Fruit fly (Drosophila melanogaster) whole organism, embryonic: ENCODE measurements around the gene Lcp65Ac.

Source experiments
- Aef1 ChIP-seq: fragments of 200-800 bp; sonication (Bioruptor generic); IDR thresholded peaks from 3 replicates; pipeline ENCODE4 v1.3.6; 2022; ENCODE audit warnings: missing biosample characterization, missing genetic modification characterization
- BEAF-32 ChIP-seq: fragments of 200-800 bp; sonication (Bioruptor generic); optimal IDR thresholded peaks from 3 replicates; lab custom pipeline; 2017; ENCODE audit warnings: missing biosample characterization, missing genetic modification characterization, mild to moderate bottlenecking, moderate library complexity, missing genetic modification reagents
- CG11085 ChIP-seq: fragments of 200-800 bp; sonication (Bioruptor generic); IDR thresholded peaks from 2 replicates; pipeline ENCODE4 v1.3.6; 2022; ENCODE audit warnings: missing biosample characterization, missing genetic modification characterization
- CG11093 ChIP-seq: fragments of 200-800 bp; sonication (Bioruptor generic); IDR thresholded peaks from 3 replicates; pipeline ENCODE4 v1.3.6; 2022; ENCODE audit warnings: missing biosample characterization, missing genetic modification characterization
- CG11247 ChIP-seq: fragments of 200-800 bp; sonication (Bioruptor generic); IDR thresholded peaks from 2 replicates; pipeline ENCODE4 v1.3.6; 2022; ENCODE audit warnings: missing biosample characterization, missing genetic modification characterization
- CG11398 ChIP-seq: fragments of 200-800 bp; sonication (Bioruptor generic); optimal IDR thresholded peaks from 2 replicates; lab custom pipeline; 2016; ENCODE audit warnings: missing biosample characterization, missing genetic modification characterization
- CG11560 ChIP-seq: fragments of 200-800 bp; sonication (Bioruptor generic); IDR thresholded peaks from 3 replicates; pipeline ENCODE4 v1.3.6; 2022; ENCODE audit warnings: missing biosample characterization, missing genetic modification characterization
- CG11695 ChIP-seq: fragments of 200-800 bp; sonication (Bioruptor generic); IDR thresholded peaks from 3 replicates; pipeline ENCODE4 v1.3.6; 2022; ENCODE audit warnings: missing biosample characterization, missing genetic modification characterization
- CG12942 ChIP-seq: fragments of 200-800 bp; sonication (Bioruptor generic); optimal IDR thresholded peaks from 3 replicates; lab custom pipeline; 2016; ENCODE audit warnings: missing biosample characterization, missing genetic modification characterization
- CG13424 ChIP-seq: fragments of 200-800 bp; sonication (Bioruptor generic); optimal IDR thresholded peaks from 2 replicates; lab custom pipeline; 2019; ENCODE audit warnings: missing biosample characterization, mild to moderate bottlenecking, missing genetic modification characterization, moderate library complexity
- CG13624 ChIP-seq: fragments of 200-800 bp; sonication (Bioruptor generic); optimal IDR thresholded peaks from 2 replicates; lab custom pipeline; 2016; ENCODE audit warnings: missing biosample characterization, missing genetic modification characterization
- CG15696 ChIP-seq: fragments of 200-800 bp; sonication (Bioruptor generic); optimal IDR thresholded peaks from 2 replicates; lab custom pipeline; 2019; ENCODE audit warnings: missing biosample characterization, mild to moderate bottlenecking, missing genetic modification characterization, moderate library complexity
- CG1832 ChIP-seq: fragments of 200-800 bp; sonication (Bioruptor generic); optimal IDR thresholded peaks from 2 replicates; lab custom pipeline; 2017; ENCODE audit warnings: missing biosample characterization, mild to moderate bottlenecking, missing genetic modification characterization, inconsistent platforms
- CG30403 ChIP-seq: fragments of 200-800 bp; sonication (Bioruptor generic); optimal IDR thresholded peaks from 3 replicates; lab custom pipeline; 2016; ENCODE audit warnings: missing biosample characterization, missing genetic modification characterization
- CG31441 ChIP-seq: fragments of 200-800 bp; sonication (Bioruptor generic); IDR thresholded peaks from 2 replicates; pipeline ENCODE4 v1.3.6; 2022; ENCODE audit warnings: missing biosample characterization, missing genetic modification characterization
- CG43689 ChIP-seq: fragments of 200-800 bp; sonication (Bioruptor generic); IDR thresholded peaks from 2 replicates; pipeline ENCODE4 v1.3.6; 2022; ENCODE audit warnings: missing biosample characterization, missing genetic modification characterization
- CG6272 ChIP-seq: fragments of 200-800 bp; sonication (Bioruptor generic); IDR thresholded peaks from 2 replicates; pipeline ENCODE4 v1.3.6; 2022; ENCODE audit warnings: missing biosample characterization, missing genetic modification characterization
- CG6689 ChIP-seq: fragments of 200-800 bp; sonication (Bioruptor generic); IDR thresholded peaks from 2 replicates; pipeline ENCODE4 v1.3.6; 2022; ENCODE audit warnings: missing biosample characterization, missing genetic modification characterization
- CG7987 ChIP-seq: fragments of 200-800 bp; sonication (Bioruptor generic); optimal IDR thresholded peaks from 2 replicates; lab custom pipeline; 2018; ENCODE audit warnings: missing biosample characterization, mild to moderate bottlenecking, missing genetic modification characterization, moderate library complexity
- CrebB ChIP-seq: fragments of 200-800 bp; sonication (Bioruptor generic); optimal IDR thresholded peaks from 3 replicates; lab custom pipeline; 2018; ENCODE audit warnings: missing biosample characterization, mild to moderate bottlenecking, missing genetic modification characterization
- Deaf1 ChIP-seq: fragments of 200-800 bp; optimal IDR thresholded peaks from 3 replicates; lab custom pipeline; 2019; ENCODE audit warnings: missing biosample characterization, mild to moderate bottlenecking, missing genetic modification characterization, moderate library complexity
- Dip3 ChIP-seq: fragments of 200-800 bp; sonication (Bioruptor generic); optimal IDR thresholded peaks from 3 replicates; lab custom pipeline; 2016; ENCODE audit warnings: missing biosample characterization, missing genetic modification characterization
- ERR ChIP-seq: fragments of 200-800 bp; sonication (Bioruptor generic); optimal IDR thresholded peaks from 2 replicates; lab custom pipeline; 2016; ENCODE audit warnings: missing biosample characterization, missing genetic modification characterization
- HLHmδ ChIP-seq: fragments of 200-800 bp; sonication (Bioruptor generic); optimal IDR thresholded peaks from 2 replicates; lab custom pipeline; 2018; ENCODE audit warnings: missing biosample characterization, mild to moderate bottlenecking, missing genetic modification characterization, moderate library complexity
- Hr51 ChIP-seq, 2 experiments: fragments of 200-800 bp; sonication (Bioruptor generic); optimal IDR thresholded peaks; 2 replicates in 1 of 2; 3 replicates in 1 of 2; lab custom pipeline; 2016 to 2018; ENCODE audit warnings: missing biosample characterization in 2 of 2, missing genetic modification characterization in 2 of 2, mild to moderate bottlenecking in 1 of 2, moderate library complexity in 1 of 2
- NK7.1 ChIP-seq: fragments of 200-800 bp; sonication (Bioruptor generic); optimal IDR thresholded peaks from 3 replicates; lab custom pipeline; 2016; ENCODE audit warnings: missing biosample characterization, missing genetic modification characterization
- Nf-YC ChIP-seq: fragments of 200-800 bp; optimal IDR thresholded peaks from 3 replicates; lab custom pipeline; 2019; ENCODE audit warnings: missing biosample characterization, mild to moderate bottlenecking, missing genetic modification characterization, moderate library complexity
- Poxn ChIP-seq: fragments of 200-800 bp; sonication (Bioruptor generic); IDR thresholded peaks from 2 replicates; pipeline ENCODE4 v1.3.6; 2022; ENCODE audit warnings: missing biosample characterization, missing genetic modification characterization
- az2 ChIP-seq: fragments of 200-800 bp; sonication (Bioruptor generic); optimal IDR thresholded peaks from 3 replicates; lab custom pipeline; 2016; ENCODE audit warnings: missing biosample characterization, missing genetic modification characterization
- bab2 ChIP-seq: fragments of 200-800 bp; sonication (Bioruptor generic); optimal IDR thresholded peaks from 2 replicates; lab custom pipeline; 2016; ENCODE audit warnings: missing biosample characterization, missing genetic modification characterization
- bcd ChIP-seq: fragments of 200-800 bp; sonication (Bioruptor generic); optimal IDR thresholded peaks from 2 replicates; lab custom pipeline; 2017; ENCODE audit warnings: missing biosample characterization, mild to moderate bottlenecking, missing genetic modification characterization
- bigmax ChIP-seq: fragments of 200-800 bp; sonication (Bioruptor generic); optimal IDR thresholded peaks from 2 replicates; lab custom pipeline; 2018; ENCODE audit warnings: missing biosample characterization, mild to moderate bottlenecking, missing genetic modification characterization
- chm ChIP-seq: fragments of 200-800 bp; sonication (Bioruptor generic); IDR thresholded peaks from 2 replicates; pipeline ENCODE4 v1.3.6; 2022; ENCODE audit warnings: missing biosample characterization, missing genetic modification characterization
- grau ChIP-seq: fragments of 200-800 bp; optimal IDR thresholded peaks from 3 replicates; lab custom pipeline; 2019; ENCODE audit warnings: missing biosample characterization, mild to moderate bottlenecking, missing genetic modification characterization, moderate library complexity
- hbn ChIP-seq: fragments of 200-800 bp; sonication (Bioruptor generic); IDR thresholded peaks from 2 replicates; pipeline ENCODE4 v1.3.6; 2022; ENCODE audit warnings: missing biosample characterization, missing genetic modification characterization; ENCODE audit not compliant: partially characterized antibody
- jumu ChIP-seq: fragments of 200-800 bp; sonication (Bioruptor generic); optimal IDR thresholded peaks from 3 replicates; lab custom pipeline; 2016; ENCODE audit warnings: missing biosample characterization, missing genetic modification characterization
- lilli ChIP-seq: fragments of 200-800 bp; sonication (Bioruptor generic); optimal IDR thresholded peaks from 3 replicates; lab custom pipeline; 2016; ENCODE audit warnings: missing biosample characterization, missing genetic modification characterization
- lola ChIP-seq, 3 experiments: fragments of >200 bp in 2 of 3; fragments of 200-800 bp in 1 of 3; sonication (Bioruptor generic) in 1 of 3; optimal IDR thresholded peaks; 2 replicates each; lab custom pipeline; 2017 to 2019; ENCODE audit warnings: missing biosample characterization in 3 of 3, missing genetic modification characterization in 3 of 3, mild to moderate bottlenecking in 1 of 3, moderate library complexity in 1 of 3
- odd ChIP-seq: fragments of 200-800 bp; sonication (Bioruptor generic); optimal IDR thresholded peaks from 2 replicates; lab custom pipeline; 2017; ENCODE audit warnings: missing biosample characterization, mild to moderate bottlenecking, missing genetic modification characterization
- pan ChIP-seq, 4 experiments: fragments of >200 bp in 3 of 4; fragments of 200-800 bp in 1 of 4; sonication (Bioruptor generic) in 1 of 4; optimal IDR thresholded peaks in 3 of 4; IDR thresholded peaks in 1 of 4; 2 replicates each; pipeline versions ENCODE4 v1.3.6 to Lab custom; 2017 to 2022; ENCODE audit warnings: missing biosample characterization in 2 of 4, missing genetic modification characterization in 2 of 4, mixed read lengths in 1 of 4
- psq ChIP-seq: fragments of 200-800 bp; sonication (Bioruptor generic); optimal IDR thresholded peaks from 2 replicates; lab custom pipeline; 2017; ENCODE audit warnings: missing biosample characterization, missing genetic modification characterization
- sima ChIP-seq: fragments of 200-800 bp; sonication (Bioruptor generic); optimal IDR thresholded peaks from 2 replicates; lab custom pipeline; 2016; ENCODE audit warnings: missing biosample characterization, missing genetic modification characterization
- sna ChIP-seq: fragments of 200-800 bp; sonication (Bioruptor generic); IDR thresholded peaks from 2 replicates; pipeline ENCODE4 v1.3.6; 2022; ENCODE audit warnings: missing biosample characterization, missing genetic modification characterization; ENCODE audit not compliant: partially characterized antibody
- tin ChIP-seq: fragments of 200-800 bp; sonication (Bioruptor generic); optimal IDR thresholded peaks from 3 replicates; lab custom pipeline; 2016; ENCODE audit warnings: missing biosample characterization, missing genetic modification characterization
- tna ChIP-seq: fragments of 200-800 bp; sonication (Bioruptor generic); IDR thresholded peaks from 2 replicates; pipeline ENCODE4 v1.3.6; 2022; ENCODE audit warnings: missing biosample characterization, missing genetic modification characterization; ENCODE audit not compliant: partially characterized antibody
- trem ChIP-seq: fragments of 200-800 bp; optimal IDR thresholded peaks from 3 replicates; lab custom pipeline; 2019; ENCODE audit warnings: missing biosample characterization, mild to moderate bottlenecking, missing genetic modification characterization, moderate library complexity
- trh ChIP-seq: fragments of 200-800 bp; sonication (Bioruptor generic); optimal IDR thresholded peaks from 2 replicates; lab custom pipeline; 2016; ENCODE audit warnings: missing biosample characterization, missing genetic modification characterization

The Lcp65Ac gene

dm6 chr3L:6188995-6189927 lies 44.6 kb downstream of the Lcp65Ac start, which contains the start of the genes D19A and CG7386 (continued):
- TF ChIP-seq lola (GFP tag; optimal IDR thresholded peaks at IDR 0.05; lab: Kevin White, UChicago) (peak in 1 of 3 experiments; percentile 15), bigmax (GFP tag; lab: Kevin White, UChicago) (no peak), CG13624 (GFP tag; lab: Kevin White, UChicago) (peak; percentile 66), CG11695 (peak; percentile 52; the same call in 1 of the 3 replicates), CG11560 (no peak), odd (GFP tag; lab: Kevin White, UChicago) (no peak), Poxn (GFP tag; lab: Robert Waterston, UW) (no peak), jumu (peak; percentile 37), CG13424 (tag; lab: Kevin White, UChicago) (peak; percentile 68), Aef1 (GFP tag; lab: Robert Waterston, UW) (peak; percentile 45), HLHmδ (GFP tag; lab: Kevin White, UChicago) (no peak), CG11247 (GFP tag; lab: Robert Waterston, UW) (peak; percentile 40), sna (GFP tag; lab: Robert Waterston, UW) (0 out of 2 replicates have a peak, but pooled peaks have one; percentile 12), ERR (GFP tag; lab: Kevin White, UChicago) (peak; percentile 2), trh (GFP tag; lab: Kevin White, UChicago) (no peak), sima (GFP tag; lab: Kevin White, UChicago) (no peak), trem (tag; lab: Kevin White, UChicago) (peak; percentile 36), CG1832 (GFP tag; lab: Kevin White, UChicago) (no peak), bab2 (GFP tag; lab: Kevin White, UChicago) (peak; percentile 43), CG11398 (GFP tag; lab: Kevin White, UChicago) (no peak), grau (peak; percentile 49), CG31441 (GFP tag; lab: Robert Waterston, UW) (peak; percentile 57), CG6272 (GFP tag; lab: Robert Waterston, UW) (peak; percentile 57; the same call in 1 of the 2 replicates), CG11085 (GFP tag; lab: Robert Waterston, UW) (peak; percentile 44; the same call in 1 of the 2 replicates), pan (optimal IDR thresholded peaks at IDR 0.05; lab: Kevin White, UChicago) (no peak), pan (GFP tag; optimal IDR thresholded peaks at IDR 0.05 in 1 of 2, IDR thresholded peaks at IDR 0.05 in 1 of 2) (peak in 1 of 2 experiments; percentile 78), lilli (GFP tag; lab: Kevin White, UChicago) (peak; percentile 70), CG12942 (GFP tag; lab: Kevin White, UChicago) (no peak), CrebB (tag; lab: Kevin White, UChicago) (no peak), hbn (GFP tag; lab: Robert Waterston, UW) (no peak; the same call in 1 of the 2 replicates), NK7.1 (GFP tag; lab: Kevin White, UChicago) (no peak), Deaf1 (tag; lab: Kevin White, UChicago) (no peak), bcd (GFP tag; lab: Kevin White, UChicago) (peak; percentile 34), az2 (GFP tag; lab: Kevin White, UChicago) (peak; percentile 40), CG7987 (GFP tag; lab: Kevin White, UChicago) (peak; percentile 30), tin (GFP tag; lab: Kevin White, UChicago) (peak; percentile 43), Nf-YC (peak; percentile 63), CG43689 (0 out of 2 replicates have a peak, but pooled peaks have one; percentile 9), BEAF-32 (GFP tag; lab: Kevin White, UChicago) (no peak), Dip3 (GFP tag; lab: Kevin White, UChicago) (peak; percentile 46), CG6689 (peak; percentile 75), chm (GFP tag; lab: Robert Waterston, UW) (peak; percentile 15; the same call in 1 of the 2 replicates), CG11093 (GFP tag; lab: Robert Waterston, UW) (peak; percentile 53; the same call in 2 of the 3 replicates), CG30403 (GFP tag; lab: Kevin White, UChicago) (peak; percentile 55), CG15696 (tag; lab: Kevin White, UChicago) (peak; percentile 31), psq (no peak), Hr51 (GFP tag; optimal IDR thresholded peaks at IDR 0.05; lab: Kevin White, UChicago) (peak; percentile 17 to 49), tna (no peak)
